Worm (Caenorhabditis elegans): ENCODE results near the gene fil-2.

- TF ChIP-seq hmg-4 (GFP tag; optimal IDR thresholded peaks at IDR 0.05) (no peak), ceh-36 (tag; optimal IDR thresholded peaks at IDR 0.05) (no peak), ama-1 (optimal IDR thresholded peaks at IDR 0.05) (no peak), B0310.2 (tag; optimal IDR thresholded peaks at IDR 0.05) (no peak), hmbx-1 (tag; optimal IDR thresholded peaks at IDR 0.05) (no peak), ceh-13 (GFP tag; optimal IDR thresholded peaks at IDR 0.05) (no peak), ets-7 (tag; optimal IDR thresholded peaks at IDR 0.05) (no peak), tra-4 (tag; optimal IDR thresholded peaks at IDR 0.05) (no peak), tbx-11 (GFP tag; IDR thresholded peaks at IDR 0.05) (no peak), hnd-1 (tag; optimal IDR thresholded peaks at IDR 0.05) (no peak), flt-1 (GFP tag; IDR thresholded peaks at IDR 0.05) (no peak)
Observed at ce11 chrV:6323602-6324001, 44.8 kb downstream of the fil-2 start.

All from whole organism, early embryonic.